4 worm cellular contexts compared by ENCODE assay signal in the genomic region with DNA sequence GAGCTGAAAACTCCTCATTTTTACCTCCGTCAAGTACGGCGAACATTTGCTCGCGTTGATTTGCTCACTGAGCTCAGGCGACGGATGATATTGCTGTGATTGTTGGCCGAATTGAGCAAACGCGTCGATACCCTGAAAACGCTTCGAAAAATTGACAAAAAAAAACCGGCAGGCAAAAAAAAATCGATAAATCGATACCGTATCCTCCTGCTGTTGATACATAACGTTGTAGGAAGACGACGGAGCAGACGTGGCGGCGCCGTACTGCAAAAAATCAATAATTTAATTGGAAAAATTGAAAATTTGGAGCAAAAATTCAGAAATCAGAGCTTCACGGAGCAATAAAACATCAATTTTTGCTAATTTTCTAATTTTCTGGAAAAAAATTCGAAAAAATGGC.
TF ChIP-seq lines count a peak whose summit lies in the region.

No protein-coding gene starts in this region.

TF ChIP-seq in whole organism, L3 larva, 47 proteins besides CTCF, POLR2A, EP300 and RAD21:
- peak; percentile 53 for TF ChIP-seq ceh-28 (tag; optimal IDR thresholded peaks at IDR 0.05; lab: Kevin White, UChicago)
- no peak for TF ChIP-seq tbx-2 (tag; optimal IDR thresholded peaks at IDR 0.05; lab: Kevin White, UChicago)

TF ChIP-seq in whole organism, L4 larva, 104 proteins besides CTCF, POLR2A, EP300 and RAD21:
- no peak for TF ChIP-seq nhr-10 (tag; optimal IDR thresholded peaks at IDR 0.05; lab: Kevin White, UChicago)
- TF ChIP-seq ceh-28 (tag; optimal IDR thresholded peaks at IDR 0.05; lab: Kevin White, UChicago), result peak; percentile 86
- TF ChIP-seq sdz-12 (GFP tag; optimal IDR thresholded peaks at IDR 0.05; lab: Kevin White, UChicago), result no peak
- no peak for TF ChIP-seq vab-7 (GFP tag; IDR thresholded peaks at IDR 0.05; lab: Robert Waterston, UW)
- peak; percentile 15 for TF ChIP-seq aha-1 (tag; lab: Kevin White, UChicago)

TF ChIP-seq in whole organism, late embryonic, 69 proteins besides CTCF, POLR2A, EP300 and RAD21:
- TF ChIP-seq ceh-48 (tag; optimal IDR thresholded peaks at IDR 0.05; lab: Kevin White, UChicago) (peak; percentile 26), hlh-8 (tag; optimal IDR thresholded peaks at IDR 0.05; lab: Kevin White, UChicago) (no peak)

TF ChIP-seq in whole organism, midembryonic, 9 proteins besides CTCF, POLR2A, EP300 and RAD21:
- TF ChIP-seq T22C8.4 (GFP tag; IDR thresholded peaks at IDR 0.05; lab: Robert Waterston, UW) (peak; percentile 57), flt-1 (GFP tag; IDR thresholded peaks at IDR 0.05; lab: Robert Waterston, UW) (no peak)
